Worm (Caenorhabditis elegans) whole organism, L4 larva: Measurements from ENCODE around the gene pix-1.

Source experiments
- F10B5.3 ChIP-seq: sonication (generic microtip); optimal IDR thresholded peaks from 2 replicates; lab custom pipeline; 2016; ENCODE audit warnings: mild to moderate bottlenecking, missing genetic modification characterization, missing compliant biosample characterization
- F44E2.7 ChIP-seq: fragments of 200-800 bp; sonication (Bioruptor generic); IDR thresholded peaks from 2 replicates; pipeline ENCODE4 v2.1.2; 2022; ENCODE audit warnings: missing genetic modification characterization, missing compliant biosample characterization
- R02D3.7 ChIP-seq: fragments of 150-350 bp; sonication (generic microtip); optimal IDR thresholded peaks from 3 replicates; lab custom pipeline; 2014; ENCODE audit warnings: missing biosample characterization, missing genetic modification characterization
- T26A8.4 ChIP-seq: fragments of 200-800 bp; sonication (Bioruptor generic); IDR thresholded peaks from 2 replicates; pipeline ENCODE4 v1.3.6; 2022; ENCODE audit warnings: missing genetic modification characterization, missing compliant biosample characterization
- Y48G9A.11 ChIP-seq: fragments of 200-800 bp; sonication (Bioruptor generic); IDR thresholded peaks from 2 replicates; pipeline ENCODE4 v1.3.6; 2022; ENCODE audit warnings: missing genetic modification reagents, missing genetic modification characterization, missing compliant biosample characterization
- ama-1 ChIP-seq: fragments of 150-350 bp; optimal IDR thresholded peaks from 2 replicates; lab custom pipeline; 2014; ENCODE audit warnings: inconsistent platforms, mixed read lengths
- arid-1 ChIP-seq: fragments of 200-800 bp; sonication (Bioruptor generic); conservative IDR thresholded peaks from 2 replicates; pipeline ENCODE4 v1.3.6; 2022; ENCODE audit warnings: missing genetic modification reagents, missing genetic modification characterization, missing compliant biosample characterization
- cey-2 ChIP-seq: sonication (generic microtip); optimal IDR thresholded peaks from 3 replicates; lab custom pipeline; 2017; ENCODE audit warnings: missing genetic modification characterization, mild to moderate bottlenecking, missing compliant biosample characterization, antibody characterized with exemption, borderline replicate concordance; ENCODE audit not compliant: insufficient read depth
- ctbp-1 ChIP-seq: fragments of 200-800 bp; sonication (Bioruptor generic); IDR thresholded peaks from 2 replicates; pipeline ENCODE4 v1.3.6; 2022; ENCODE audit warnings: missing genetic modification reagents, missing genetic modification characterization, missing compliant biosample characterization
- daf-16 ChIP-seq, 3 experiments: sonication (generic microtip); optimal IDR thresholded peaks; 2 replicates each; lab custom pipeline; 2016 to 2017; ENCODE audit warnings: missing genetic modification characterization in 3 of 3, missing genetic modification reagents in 3 of 3, mild to moderate bottlenecking in 2 of 3, missing compliant biosample characterization in 2 of 3, missing biosample characterization in 1 of 3, moderate library complexity in 1 of 3
- dmd-6 ChIP-seq: fragments of 200-800 bp; sonication (Bioruptor generic); IDR thresholded peaks from 2 replicates; pipeline ENCODE4 v1.3.6; 2022; ENCODE audit warnings: missing genetic modification reagents, missing genetic modification characterization, missing compliant biosample characterization
- dmd-8 ChIP-seq: fragments of 200-800 bp; sonication (Bioruptor generic); IDR thresholded peaks from 2 replicates; pipeline ENCODE4 v1.3.6; 2022; ENCODE audit warnings: missing genetic modification characterization, missing compliant biosample characterization
- dmd-9 ChIP-seq: fragments of 200-800 bp; sonication (Bioruptor generic); IDR thresholded peaks from 2 replicates; pipeline ENCODE4 v1.3.6; 2022; ENCODE audit warnings: missing genetic modification reagents, missing genetic modification characterization, missing compliant biosample characterization
- dve-1 ChIP-seq: sonication (generic microtip); optimal IDR thresholded peaks from 2 replicates; lab custom pipeline; 2017; ENCODE audit warnings: antibody characterized with exemption, mild to moderate bottlenecking, missing genetic modification characterization, missing compliant biosample characterization; ENCODE audit not compliant: insufficient read depth
- egl-27 ChIP-seq: sonication (generic microtip); optimal IDR thresholded peaks from 3 replicates; lab custom pipeline; 2017; ENCODE audit warnings: missing biosample characterization, missing genetic modification reagents, missing genetic modification characterization
- egl-43 ChIP-seq: fragments of 200-800 bp; sonication (Bioruptor generic); IDR thresholded peaks from 2 replicates; pipeline ENCODE4 v1.3.6; 2022; ENCODE audit warnings: missing genetic modification reagents, missing genetic modification characterization, missing compliant biosample characterization
- fkh-10 ChIP-seq: fragments of 150-350 bp; optimal IDR thresholded peaks from 2 replicates; lab custom pipeline; 2014; ENCODE audit warnings: missing biosample characterization, missing genetic modification reagents, missing genetic modification characterization
- hlh-11 ChIP-seq: fragments of 200-800 bp; sonication (Bioruptor generic); optimal IDR thresholded peaks from 2 replicates; lab custom pipeline; 2018; ENCODE audit warnings: mild to moderate bottlenecking, missing genetic modification characterization, missing compliant biosample characterization
- hlh-30 ChIP-seq: sonication (generic microtip); optimal IDR thresholded peaks from 2 replicates; lab custom pipeline; 2017; ENCODE audit warnings: antibody characterized with exemption, mild to moderate bottlenecking, missing genetic modification characterization, missing compliant biosample characterization; ENCODE audit not compliant: insufficient read depth
- hmg-1.1 ChIP-seq: fragments of 200-800 bp; sonication (Bioruptor generic); IDR thresholded peaks from 2 replicates; pipeline ENCODE4 v1.3.6; 2022; ENCODE audit warnings: missing genetic modification reagents, missing genetic modification characterization, missing compliant biosample characterization
- lim-7 ChIP-seq: fragments of 200-800 bp; sonication (Bioruptor generic); IDR thresholded peaks from 2 replicates; pipeline ENCODE4 v1.3.6; 2022; ENCODE audit warnings: missing genetic modification characterization, missing compliant biosample characterization
- lin-1 ChIP-seq: fragments of 200-800 bp; sonication (Bioruptor generic); IDR thresholded peaks from 2 replicates; pipeline ENCODE4 v1.3.6; 2022; ENCODE audit warnings: missing genetic modification reagents, missing genetic modification characterization, missing compliant biosample characterization
- lin-13 ChIP-seq: fragments of 150-350 bp; optimal IDR thresholded peaks from 2 replicates; lab custom pipeline; 2014; ENCODE audit warnings: missing biosample characterization, missing genetic modification reagents, missing genetic modification characterization
- lin-29 ChIP-seq: fragments of 200-800 bp; sonication (Bioruptor generic); IDR thresholded peaks from 2 replicates; pipeline ENCODE4 v1.3.6; 2022; ENCODE audit warnings: missing genetic modification reagents, missing genetic modification characterization, missing compliant biosample characterization
- lin-38 ChIP-seq: fragments of 200-800 bp; sonication (Bioruptor generic); IDR thresholded peaks from 2 replicates; pipeline ENCODE4 v1.3.6; 2022; ENCODE audit warnings: missing genetic modification reagents, missing genetic modification characterization, missing compliant biosample characterization
- lsy-2 ChIP-seq, 2 experiments: fragments of 150-350 bp in 1 of 2; sonication (generic microtip) in 1 of 2; optimal IDR thresholded peaks; 2 replicates each; lab custom pipeline; 2014 to 2017; ENCODE audit warnings: missing biosample characterization in 2 of 2, missing genetic modification characterization in 2 of 2
- mdl-1 ChIP-seq, 2 experiments: fragments of 150-350 bp in 1 of 2; sonication (generic microtip) in 1 of 2; optimal IDR thresholded peaks; 2 replicates each; lab custom pipeline; 2014 to 2017; ENCODE audit warnings: missing biosample characterization in 2 of 2, missing genetic modification characterization in 2 of 2
- nhr-25 ChIP-seq: sonication (generic microtip); optimal IDR thresholded peaks from 2 replicates; lab custom pipeline; 2017; ENCODE audit warnings: missing genetic modification characterization, mild to moderate bottlenecking, missing compliant biosample characterization, antibody characterized with exemption, moderate library complexity, borderline replicate concordance; ENCODE audit not compliant: insufficient read depth
- nhr-28 ChIP-seq: fragments of 150-350 bp; optimal IDR thresholded peaks from 2 replicates; lab custom pipeline; 2014; ENCODE audit warnings: missing biosample characterization, missing genetic modification characterization
- nhr-41 ChIP-seq: fragments of 200-800 bp; sonication (Bioruptor generic); IDR thresholded peaks from 2 replicates; pipeline ENCODE4 v1.3.6; 2022; ENCODE audit warnings: missing genetic modification reagents, missing genetic modification characterization, missing compliant biosample characterization
- nhr-48 ChIP-seq: sonication (generic microtip); optimal IDR thresholded peaks from 2 replicates; lab custom pipeline; 2016; ENCODE audit warnings: mild to moderate bottlenecking, missing genetic modification characterization, missing compliant biosample characterization
- pha-4 ChIP-seq, 2 experiments: fragments of 150-350 bp in 1 of 2; fragments of 200-800 bp in 1 of 2; sonication (Bioruptor generic) in 1 of 2; IDR thresholded peaks in 1 of 2; optimal IDR thresholded peaks in 1 of 2; 2 replicates each; pipeline versions ENCODE4 v1.3.6 to Lab custom; 2014 to 2022; ENCODE audit warnings: missing genetic modification characterization in 2 of 2, missing genetic modification reagents in 2 of 2, missing biosample characterization in 1 of 2, missing compliant biosample characterization in 1 of 2
- php-3 ChIP-seq: fragments of 200-800 bp; sonication (Bioruptor generic); IDR thresholded peaks from 2 replicates; pipeline ENCODE4 v1.3.6; 2022; ENCODE audit warnings: missing genetic modification reagents, missing genetic modification characterization, missing compliant biosample characterization
- pqm-1 ChIP-seq: sonication (generic microtip); optimal IDR thresholded peaks from 2 replicates; lab custom pipeline; 2017; ENCODE audit warnings: missing biosample characterization, missing genetic modification characterization
- rbr-2 ChIP-seq: sonication (generic microtip); optimal IDR thresholded peaks from 2 replicates; lab custom pipeline; 2016; ENCODE audit warnings: missing genotype, missing genetic modification characterization, missing compliant biosample characterization
- set-16 ChIP-seq: fragments of 200-800 bp; sonication (Bioruptor generic); IDR thresholded peaks from 2 replicates; pipeline ENCODE4 v1.3.6; 2022; ENCODE audit warnings: missing genetic modification reagents, missing genetic modification characterization, missing compliant biosample characterization
- unc-39 ChIP-seq: sonication (generic microtip); optimal IDR thresholded peaks from 2 replicates; lab custom pipeline; 2017; ENCODE audit warnings: missing biosample characterization, missing genetic modification characterization
- unc-62 ChIP-seq, 3 experiments: fragments of 150-350 bp in 1 of 3; sonication (generic microtip); optimal IDR thresholded peaks in 2 of 3; peaks in 1 of 3; 1 replicate in 1 of 3; 2 replicates in 2 of 3; lab custom pipeline; 2014 to 2017; ENCODE audit warnings: missing biosample characterization in 3 of 3, missing genetic modification characterization in 3 of 3, missing genetic modification reagents in 3 of 3, missing genotype in 1 of 3
- vab-7 ChIP-seq: fragments of 200-800 bp; sonication (Bioruptor generic); IDR thresholded peaks from 2 replicates; pipeline ENCODE4 v1.3.6; 2022; ENCODE audit warnings: missing genetic modification reagents, missing genetic modification characterization, missing compliant biosample characterization
- zip-11 ChIP-seq: fragments of 200-800 bp; sonication (Bioruptor generic); IDR thresholded peaks from 2 replicates; pipeline ENCODE4 v1.3.6; 2022; ENCODE audit warnings: missing genetic modification characterization, missing compliant biosample characterization
- ztf-11 ChIP-seq: fragments of 150-350 bp; optimal IDR thresholded peaks from 2 replicates; lab custom pipeline; 2014; ENCODE audit warnings: missing biosample characterization, missing genetic modification characterization
- ztf-7 ChIP-seq: fragments of 150-350 bp; optimal IDR thresholded peaks from 2 replicates; lab custom pipeline; 2014; ENCODE audit warnings: missing biosample characterization, missing genetic modification characterization

Gene pix-1

DNA sequence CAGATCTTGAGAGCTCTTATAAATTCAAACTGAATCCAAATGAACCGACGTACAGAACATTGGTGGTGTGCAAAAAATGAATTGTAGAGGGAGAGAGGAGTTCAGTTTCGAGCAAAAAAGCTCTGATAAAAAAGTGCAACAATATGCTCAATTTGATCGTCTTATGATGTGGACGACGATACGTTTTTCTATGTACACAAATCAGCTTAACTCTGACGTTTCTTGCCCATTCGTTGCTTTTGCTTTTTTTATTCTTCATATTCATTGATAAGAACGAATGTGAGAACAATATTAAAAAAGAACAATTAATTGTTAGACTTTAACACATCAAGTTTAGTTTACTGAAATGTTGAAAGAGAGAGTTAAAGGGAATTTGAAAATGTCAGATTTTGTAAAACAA is 47.1 kb downstream of the pix-1 start:
- TF ChIP-seq dmd-9 (no peak), lin-38 (GFP tag; lab: Robert Waterston, UW) (no peak), dmd-6 (GFP tag; lab: Robert Waterston, UW) (peak; percentile 76), nhr-48 (tag; lab: Kevin White, UChicago) (no peak), lin-13 (no peak), unc-62 (GFP tag; optimal IDR thresholded peaks at IDR 0.05 in 1 of 2; lab: Kevin White, UChicago) (peak in 1 of 2 experiments; percentile 9), unc-62 (tag; optimal IDR thresholded peaks at IDR 0.05; lab: Kevin White, UChicago) (no peak), egl-27 (no peak), vab-7 (no peak), ctbp-1 (GFP tag; lab: Robert Waterston, UW) (no peak), pqm-1 (tag; lab: Kevin White, UChicago) (peak; percentile 62), nhr-28 (tag; lab: Kevin White, UChicago) (peak; percentile 64), dmd-8 (GFP tag; lab: Robert Waterston, UW) (no peak), egl-43 (GFP tag; lab: Robert Waterston, UW) (no peak), hlh-30 (tag; lab: Kevin White, UChicago) (no peak), arid-1 (no peak), cey-2 (no peak), dve-1 (tag; lab: Kevin White, UChicago) (peak; percentile 25), hlh-11 (tag; lab: Kevin White, UChicago) (peak; percentile 41), lin-29 (GFP tag; lab: Robert Waterston, UW) (no peak), lsy-2 (tag; optimal IDR thresholded peaks at IDR 0.05; lab: Kevin White, UChicago) (no peak), F10B5.3 (tag; lab: Kevin White, UChicago) (no peak), unc-39 (no peak), php-3 (GFP tag; lab: Robert Waterston, UW) (no peak)

- TF ChIP-seq pqm-1 (tag; lab: Kevin White, UChicago) (peak; percentile 26), ctbp-1 (GFP tag; lab: Robert Waterston, UW) (no peak), unc-62 (GFP tag; optimal IDR thresholded peaks at IDR 0.05 in 1 of 2; lab: Kevin White, UChicago) (peak in 1 of 2 experiments; percentile 78), unc-62 (tag; optimal IDR thresholded peaks at IDR 0.05; lab: Kevin White, UChicago) (no peak), hlh-11 (tag; lab: Kevin White, UChicago) (peak; percentile 44), nhr-28 (tag; lab: Kevin White, UChicago) (peak; percentile 65), daf-16 (GFP tag; optimal IDR thresholded peaks at IDR 0.05; lab: Kevin White, UChicago) (no peak), daf-16 (tag; optimal IDR thresholded peaks at IDR 0.05; lab: Kevin White, UChicago) (peak; percentile 15), mdl-1 (tag; optimal IDR thresholded peaks at IDR 0.05; lab: Kevin White, UChicago) (no peak), lin-1 (0 out of 2 replicates have a peak, but pooled peaks have one; percentile 28), ama-1 (lab: Kevin White, UChicago) (peak; percentile 23), nhr-41 (GFP tag; lab: Robert Waterston, UW) (no peak), ztf-7 (no peak), fkh-10 (no peak), rbr-2 (tag; lab: Kevin White, UChicago) (no peak), R02D3.7 (no peak), dmd-6 (GFP tag; lab: Robert Waterston, UW) (0 out of 2 replicates have a peak, but pooled peaks have one; percentile 7), T26A8.4 (GFP tag; lab: Robert Waterston, UW) (no peak), set-16 (GFP tag; lab: Robert Waterston, UW) (peak; percentile 83)
- TF ChIP-seq, all 104 proteins: peak for 9
Observed at ce11 chrX:13775508-13775907, 48.4 kb downstream of the pix-1 start.

DNA sequence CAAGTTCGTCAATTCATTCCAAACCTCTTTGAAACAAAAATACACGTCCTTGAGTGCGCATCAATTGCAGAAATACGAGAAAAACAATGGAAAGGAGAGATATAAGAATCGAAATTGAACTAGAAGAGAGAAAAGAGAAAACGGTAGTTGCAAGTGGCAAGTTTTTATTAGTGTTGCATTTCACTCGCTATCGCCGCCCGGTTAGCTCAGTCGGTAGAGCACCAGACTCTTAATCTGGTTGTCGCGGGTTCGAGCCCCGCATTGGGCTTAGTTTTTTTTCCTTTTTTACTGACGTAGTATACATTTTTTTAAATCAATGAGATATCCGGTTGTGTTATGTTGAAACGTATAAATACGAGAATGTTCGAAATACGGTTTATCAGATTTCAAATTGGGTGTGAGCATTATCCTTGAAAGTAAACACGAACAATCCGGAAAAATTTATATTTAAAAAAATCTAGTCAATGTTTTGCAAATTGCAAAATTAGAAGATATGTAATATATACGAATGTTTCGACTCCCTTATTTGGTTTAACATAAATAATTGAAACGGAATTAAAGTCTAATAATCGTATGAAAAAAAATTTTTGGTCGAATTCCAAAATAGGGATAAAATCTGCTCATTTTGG is 54.5 kb downstream of the pix-1 start:
- TF ChIP-seq pha-4 (GFP tag; IDR thresholded peaks at IDR 0.05; lab: Robert Waterston, UW), result peak; percentile 82
- TF ChIP-seq pha-4 (tag; optimal IDR thresholded peaks at IDR 0.05; lab: Kevin White, UChicago), result no peak
- peak; percentile 24; the same call in 1 of the 2 replicates for TF ChIP-seq php-3 (GFP tag; lab: Robert Waterston, UW)
- TF ChIP-seq nhr-25 (tag; lab: Kevin White, UChicago), result no peak
- TF ChIP-seq set-16 (GFP tag; lab: Robert Waterston, UW), result no peak
- TF ChIP-seq lin-1, result 0 out of 2 replicates have a peak, but pooled peaks have one; percentile 48
- peak; percentile 65 for TF ChIP-seq hmg-1.1 (GFP tag; lab: Robert Waterston, UW)
- peak; percentile 30 for TF ChIP-seq hlh-30 (tag; lab: Kevin White, UChicago)
- no peak; the same call in 1 of the 2 replicates for TF ChIP-seq F44E2.7
- TF ChIP-seq zip-11 (GFP tag; lab: Robert Waterston, UW), result no peak
- peak; percentile 44 for TF ChIP-seq dmd-6 (GFP tag; lab: Robert Waterston, UW)
- TF ChIP-seq lin-13, result peak; percentile 12
- TF ChIP-seq ztf-11 (tag; lab: Kevin White, UChicago), result no peak
- TF ChIP-seq mdl-1 (tag; optimal IDR thresholded peaks at IDR 0.05; lab: Kevin White, UChicago), result no peak
- TF ChIP-seq lim-7, result peak; percentile 94
- no peak for TF ChIP-seq F10B5.3 (tag; lab: Kevin White, UChicago)
- no peak for TF ChIP-seq R02D3.7
- peak; percentile 59; the same call in 1 of the 2 replicates for TF ChIP-seq Y48G9A.11 (GFP tag; lab: Robert Waterston, UW)
